Worm (Caenorhabditis elegans): ENCODE results near the gene fli-1.

- TF ChIP-seq T07F8.4 (tag; optimal IDR thresholded peaks at IDR 0.05) = no peak
- no peak for TF ChIP-seq ceh-91 (GFP tag; IDR thresholded peaks at IDR 0.05)
- no peak for TF ChIP-seq F33H1.4 (GFP tag; IDR thresholded peaks at IDR 0.05)
- no peak for TF ChIP-seq cebp-2 (GFP tag; IDR thresholded peaks at IDR 0.05)
- no peak for TF ChIP-seq bed-1 (GFP tag; IDR thresholded peaks at IDR 0.05)
- TF ChIP-seq nhr-120 (GFP tag; IDR thresholded peaks at IDR 0.05) = no peak
- no peak for TF ChIP-seq rpc-1 (optimal IDR thresholded peaks at IDR 0.05)
- no peak for TF ChIP-seq rpc-1 (tag; optimal IDR thresholded peaks at IDR 0.05)
These were observed 26.6 kb downstream of the fli-1 start for ce11 chrIII:8656957-8657356.

All from whole organism, young adult.